Worm (Caenorhabditis elegans): Measurements from ENCODE around the gene nhr-95.

nhr-95 gene

DNA sequence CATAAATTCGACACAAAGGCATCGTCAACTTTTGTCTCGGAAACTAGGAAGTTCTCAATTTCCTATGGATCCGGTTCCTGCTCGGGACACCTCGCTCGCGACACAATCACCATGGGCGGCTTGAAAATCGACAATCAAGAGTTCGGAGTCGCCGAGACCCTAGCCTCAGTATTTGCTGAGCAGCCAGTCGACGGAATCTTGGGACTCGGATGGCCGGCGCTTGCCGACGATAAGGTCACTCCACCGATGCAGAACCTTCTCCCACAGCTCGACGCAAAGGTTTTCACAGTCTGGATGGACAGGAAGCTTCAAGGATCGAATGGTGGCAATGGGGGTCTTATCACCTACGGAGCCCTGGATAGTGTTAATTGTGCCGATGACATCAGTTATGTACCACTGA is 35.0 kb downstream of the nhr-95 start:
- TF ChIP-seq pqm-1 (tag; optimal IDR thresholded peaks at IDR 0.05): no peak
- TF ChIP-seq nhr-67 (tag; optimal IDR thresholded peaks at IDR 0.05): no peak
- TF ChIP-seq zag-1 (tag; optimal IDR thresholded peaks at IDR 0.05): no peak
- TF ChIP-seq skn-1 (tag; optimal IDR thresholded peaks at IDR 0.05): no peak
- TF ChIP-seq tbx-2 (tag; optimal IDR thresholded peaks at IDR 0.05): no peak
- TF ChIP-seq egl-5 (tag; optimal IDR thresholded peaks at IDR 0.05): no peak
- TF ChIP-seq unc-39 (tag; optimal IDR thresholded peaks at IDR 0.05): no peak
- no peak for TF ChIP-seq lin-39 (tag; optimal IDR thresholded peaks at IDR 0.05)
- no peak for TF ChIP-seq R02D3.7 (tag; optimal IDR thresholded peaks at IDR 0.05)
- TF ChIP-seq jun-1 (tag; optimal IDR thresholded peaks at IDR 0.05): no peak
- no peak for TF ChIP-seq aly-2 (tag; optimal IDR thresholded peaks at IDR 0.05)
- no peak for TF ChIP-seq ZK546.5 (tag; optimal IDR thresholded peaks at IDR 0.05)
- no peak for TF ChIP-seq nhr-28 (tag; optimal IDR thresholded peaks at IDR 0.05)
- no peak for TF ChIP-seq ztf-11 (tag; optimal IDR thresholded peaks at IDR 0.05)
- no peak for TF ChIP-seq nhr-11 (tag; optimal IDR thresholded peaks at IDR 0.05)
- TF ChIP-seq elt-1 (tag; optimal IDR thresholded peaks at IDR 0.05): no peak
- TF ChIP-seq nhr-43 (tag; optimal IDR thresholded peaks at IDR 0.05; ENCODE audit: poor library complexity, severe bottlenecking): no peak

DNA sequence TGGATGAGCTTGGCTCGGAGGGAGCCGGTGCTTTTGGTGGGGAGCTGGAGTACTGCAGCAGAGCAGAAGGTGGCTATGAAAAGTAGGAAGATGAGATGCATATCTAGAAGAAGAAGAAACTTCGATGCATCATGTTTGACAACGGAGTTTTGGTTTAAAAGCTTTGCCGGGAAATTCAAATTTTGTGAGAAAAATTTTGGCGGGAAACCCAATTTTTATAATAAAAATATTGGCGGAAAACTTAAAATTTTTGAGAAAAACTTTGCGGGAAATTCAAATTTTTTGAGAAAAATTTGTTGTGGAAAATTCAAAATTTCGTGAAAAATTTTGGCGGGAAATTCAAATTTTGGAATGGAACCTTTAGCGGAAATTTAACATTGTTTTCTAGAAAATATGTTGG is 37.7 kb downstream of the nhr-95 start, which contains the start of gene asp-15:
Gene asp-15 (minus strand): TSS at position 101 of the 400 bp plus-strand sequence.
- no peak for TF ChIP-seq unc-39 (tag; optimal IDR thresholded peaks at IDR 0.05)
- no peak for TF ChIP-seq nhr-28 (tag; optimal IDR thresholded peaks at IDR 0.05)
- no peak for TF ChIP-seq jun-1 (tag; optimal IDR thresholded peaks at IDR 0.05)

DNA sequence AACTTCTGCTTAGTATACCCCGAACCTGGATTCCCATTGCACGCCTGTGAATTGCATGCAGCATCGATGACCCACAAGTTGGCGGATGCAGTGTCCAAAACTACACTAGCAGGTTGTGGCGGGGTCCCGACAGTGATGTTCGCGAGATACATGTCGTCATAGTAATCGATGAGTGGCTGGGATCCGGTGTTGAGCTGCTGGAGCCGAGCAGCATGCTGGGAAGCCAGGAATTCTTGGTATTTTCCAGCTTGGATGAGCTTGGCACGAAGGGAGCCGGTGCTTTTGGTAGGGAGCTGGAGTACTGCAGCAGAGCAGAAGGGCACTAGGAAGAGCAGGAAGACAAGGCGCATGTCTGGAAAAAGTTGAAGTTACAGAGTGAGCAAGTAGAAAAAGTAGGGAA is 40.2 kb downstream of the nhr-95 start, which contains the start of gene asp-16:
Gene asp-16 (minus strand): TSS at position 350 of the 400 bp plus-strand sequence.
- no peak for TF ChIP-seq ama-1 (optimal IDR thresholded peaks at IDR 0.05)
- TF ChIP-seq skn-1 (tag; optimal IDR thresholded peaks at IDR 0.05): no peak
- no peak for TF ChIP-seq tbx-2 (tag; optimal IDR thresholded peaks at IDR 0.05)
- TF ChIP-seq nhr-12 (tag; optimal IDR thresholded peaks at IDR 0.05): no peak
- TF ChIP-seq nhr-77 (tag; optimal IDR thresholded peaks at IDR 0.05): no peak
- no peak for TF ChIP-seq nhr-237 (tag; optimal IDR thresholded peaks at IDR 0.05)
- TF ChIP-seq unc-62 (GFP tag; optimal IDR thresholded peaks at IDR 0.05): no peak
- TF ChIP-seq eor-1 (tag; optimal IDR thresholded peaks at IDR 0.05): no peak
- no peak for TF ChIP-seq egl-27 (tag; optimal IDR thresholded peaks at IDR 0.05)
- no peak for TF ChIP-seq elt-2 (tag; optimal IDR thresholded peaks at IDR 0.05)
- TF ChIP-seq mdl-1 (tag; optimal IDR thresholded peaks at IDR 0.05): no peak
- TF ChIP-seq egl-5 (tag; optimal IDR thresholded peaks at IDR 0.05): no peak

DNA sequence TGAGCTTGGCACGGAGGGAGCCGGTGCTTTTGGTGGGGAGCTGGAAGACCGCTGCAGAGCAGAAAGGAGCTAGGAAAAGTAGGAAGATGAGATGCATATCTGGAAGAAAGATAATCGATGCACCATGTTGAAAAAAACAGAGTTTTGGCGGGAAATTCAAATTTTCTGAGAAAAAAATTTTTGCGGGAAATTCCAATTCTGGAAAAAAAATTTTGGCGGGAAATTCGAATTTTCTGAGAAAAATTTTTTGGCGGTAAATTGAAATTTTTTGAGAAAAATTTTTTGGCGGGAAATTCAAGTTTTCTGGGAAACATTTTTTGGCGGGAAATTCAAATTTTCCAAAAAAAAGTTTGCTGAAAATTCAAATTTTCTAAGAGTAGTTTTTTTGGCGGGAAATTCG is 45.2 kb downstream of the nhr-95 start, which contains the start of gene asp-17:
Gene asp-17 (minus strand): TSS at position 101 of the 400 bp plus-strand sequence.
- no peak for TF ChIP-seq lin-15B (tag; optimal IDR thresholded peaks at IDR 0.05)
- TF ChIP-seq unc-39 (tag; optimal IDR thresholded peaks at IDR 0.05): no peak
- no peak for TF ChIP-seq nhr-67 (tag; optimal IDR thresholded peaks at IDR 0.05)
- no peak for TF ChIP-seq pqm-1 (tag; optimal IDR thresholded peaks at IDR 0.05)
- no peak for TF ChIP-seq nhr-43 (tag; optimal IDR thresholded peaks at IDR 0.05; ENCODE audit: poor library complexity, severe bottlenecking)
- no peak for TF ChIP-seq lin-39 (tag; optimal IDR thresholded peaks at IDR 0.05)
- no peak for TF ChIP-seq egl-5 (tag; optimal IDR thresholded peaks at IDR 0.05)
- TF ChIP-seq nhr-25 (tag; optimal IDR thresholded peaks at IDR 0.05): no peak
- TF ChIP-seq zag-1 (tag; optimal IDR thresholded peaks at IDR 0.05): no peak
- no peak for TF ChIP-seq elt-3 (tag; optimal IDR thresholded peaks at IDR 0.05)
- no peak for TF ChIP-seq ceh-28 (tag; optimal IDR thresholded peaks at IDR 0.05)
- TF ChIP-seq ceh-9 (tag; optimal IDR thresholded peaks at IDR 0.05): no peak
- TF ChIP-seq ZK546.5 (tag; optimal IDR thresholded peaks at IDR 0.05): no peak
- TF ChIP-seq fkh-2 (tag; optimal IDR thresholded peaks at IDR 0.05): no peak
- no peak for TF ChIP-seq nhr-237 (tag; optimal IDR thresholded peaks at IDR 0.05)
- TF ChIP-seq ztf-4 (tag; optimal IDR thresholded peaks at IDR 0.05): no peak
- no peak for TF ChIP-seq daf-12 (tag; optimal IDR thresholded peaks at IDR 0.05)
- no peak for TF ChIP-seq egl-27 (tag; optimal IDR thresholded peaks at IDR 0.05)

DNA sequence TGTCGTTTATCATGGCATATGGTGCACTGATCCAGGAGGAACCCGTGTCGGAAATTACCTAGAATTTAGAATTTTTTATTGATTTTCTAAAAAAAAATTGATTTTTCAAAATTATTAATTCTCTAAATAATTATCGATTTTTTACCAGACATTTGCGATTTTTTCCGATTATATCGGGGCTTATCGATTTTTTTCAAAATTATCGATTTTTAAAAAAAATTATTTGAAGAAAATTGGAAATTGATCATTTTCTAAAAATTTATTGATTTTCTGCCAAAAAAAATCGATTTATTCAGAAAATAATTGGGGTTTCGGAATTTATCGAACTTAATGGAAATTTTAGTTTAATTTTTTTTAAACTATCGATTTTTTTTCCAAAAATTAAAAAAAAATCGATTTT is 46.4 kb downstream of the nhr-95 start:
- TF ChIP-seq ceh-9 (tag; optimal IDR thresholded peaks at IDR 0.05): no peak
- peak; percentile 92 for TF ChIP-seq ceh-28 (tag; optimal IDR thresholded peaks at IDR 0.05)
- no peak for TF ChIP-seq eor-1 (tag; optimal IDR thresholded peaks at IDR 0.05)
